Fruit fly (Drosophila melanogaster) whole organism: ENCODE measurements around the gene CG17167.

Experiments used
- CG8478 ChIP-seq: fragments of >200 bp; optimal IDR thresholded peaks from 2 replicates; lab custom pipeline; 2018; ENCODE audit warnings: inconsistent platforms
- EcR ChIP-seq, 2 experiments: fragments of >200 bp; optimal IDR thresholded peaks; 2 replicates each; lab custom pipeline; 2017; ENCODE audit warnings: missing biosample characterization in 2 of 2, missing genetic modification characterization in 2 of 2, missing genetic modification reagents in 2 of 2
- pan ChIP-seq: fragments of >200 bp; optimal IDR thresholded peaks from 2 replicates; lab custom pipeline; 2017
- psq ChIP-seq: fragments of >200 bp; optimal IDR thresholded peaks from 2 replicates; lab custom pipeline; 2017

dm6 chrX:23091811-23092210, 23.7 kb downstream of the CG17167 start:
- TF ChIP-seq CG8478 (lab: Kevin White, UChicago) (no peak), psq (no peak), EcR (GFP tag; optimal IDR thresholded peaks at IDR 0.05; lab: Kevin White, UChicago) (no peak), pan (lab: Kevin White, UChicago) (no peak)
